Worm (Caenorhabditis elegans) whole organism, L4 larva: ENCODE measurements around the gene C56E6.4.
A peak's percentile ranks its signal among the peaks of the same experiment; 100 is the strongest.

Experiments used
- F37D6.2 ChIP-seq: sonication (generic microtip); optimal IDR thresholded peaks from 2 replicates; lab custom pipeline; 2016; ENCODE audit warnings: mild to moderate bottlenecking, missing genetic modification characterization, missing compliant biosample characterization
- R02D3.7 ChIP-seq: fragments of 150-350 bp; sonication (generic microtip); optimal IDR thresholded peaks from 3 replicates; lab custom pipeline; 2014; ENCODE audit warnings: missing biosample characterization, missing genetic modification characterization
- T20F7.1 ChIP-seq: fragments of 200-800 bp; sonication (Bioruptor generic); optimal IDR thresholded peaks from 2 replicates; lab custom pipeline; 2018; ENCODE audit warnings: mild to moderate bottlenecking, missing genetic modification characterization, missing compliant biosample characterization
- Y75B8A.6 ChIP-seq: fragments of 200-800 bp; sonication (Bioruptor generic); IDR thresholded peaks from 2 replicates; pipeline ENCODE4 v1.3.6; 2022; ENCODE audit warnings: missing genetic modification reagents, missing genetic modification characterization, missing compliant biosample characterization
- aha-1 ChIP-seq: fragments of 150-350 bp; peaks from one replicate; lab custom pipeline; 2014; ENCODE audit warnings: missing biosample characterization, missing genetic modification characterization
- arid-1 ChIP-seq: fragments of 200-800 bp; sonication (Bioruptor generic); conservative IDR thresholded peaks from 2 replicates; pipeline ENCODE4 v1.3.6; 2022; ENCODE audit warnings: missing genetic modification reagents, missing genetic modification characterization, missing compliant biosample characterization
- ceh-28 ChIP-seq: fragments of 150-350 bp; optimal IDR thresholded peaks from 2 replicates; lab custom pipeline; 2014; ENCODE audit warnings: missing biosample characterization, missing genetic modification reagents, missing genetic modification characterization
- ceh-32 ChIP-seq: sonication (generic microtip); optimal IDR thresholded peaks from 2 replicates; lab custom pipeline; 2016; ENCODE audit warnings: mild to moderate bottlenecking, missing genetic modification characterization, missing compliant biosample characterization; ENCODE audit not compliant: poor library complexity
- cey-2 ChIP-seq: sonication (generic microtip); optimal IDR thresholded peaks from 3 replicates; lab custom pipeline; 2017; ENCODE audit warnings: missing genetic modification characterization, mild to moderate bottlenecking, missing compliant biosample characterization, antibody characterized with exemption, borderline replicate concordance; ENCODE audit not compliant: insufficient read depth
- daf-12 ChIP-seq: fragments of 150-350 bp; optimal IDR thresholded peaks from 2 replicates; lab custom pipeline; 2014; ENCODE audit warnings: missing biosample characterization, missing genetic modification reagents, missing genetic modification characterization
- daf-16 ChIP-seq, 3 experiments: sonication (generic microtip); optimal IDR thresholded peaks; 2 replicates each; lab custom pipeline; 2016 to 2017; ENCODE audit warnings: missing genetic modification characterization in 3 of 3, missing genetic modification reagents in 3 of 3, mild to moderate bottlenecking in 2 of 3, missing compliant biosample characterization in 2 of 3, missing biosample characterization in 1 of 3, moderate library complexity in 1 of 3
- daf-19 ChIP-seq: fragments of 200-800 bp; sonication (Bioruptor generic); conservative IDR thresholded peaks from 2 replicates; pipeline ENCODE4 v1.3.6; 2022; ENCODE audit warnings: missing genetic modification characterization, missing compliant biosample characterization
- daf-8 ChIP-seq: fragments of 200-800 bp; sonication (Bioruptor generic); IDR thresholded peaks from 2 replicates; pipeline ENCODE4 v1.3.6; 2022; ENCODE audit warnings: missing genetic modification characterization, missing compliant biosample characterization
- dmd-6 ChIP-seq: fragments of 200-800 bp; sonication (Bioruptor generic); IDR thresholded peaks from 2 replicates; pipeline ENCODE4 v1.3.6; 2022; ENCODE audit warnings: missing genetic modification reagents, missing genetic modification characterization, missing compliant biosample characterization
- dpl-1 ChIP-seq: fragments of 150-350 bp; optimal IDR thresholded peaks from 2 replicates; lab custom pipeline; 2014; ENCODE audit warnings: missing biosample characterization, missing genetic modification reagents, missing genetic modification characterization
- duxl-1 ChIP-seq: sonication (generic microtip); optimal IDR thresholded peaks from 2 replicates; lab custom pipeline; 2016; ENCODE audit warnings: mild to moderate bottlenecking, missing genetic modification characterization, moderate library complexity, missing compliant biosample characterization; ENCODE audit not compliant: poor library complexity
- dve-1 ChIP-seq: sonication (generic microtip); optimal IDR thresholded peaks from 2 replicates; lab custom pipeline; 2017; ENCODE audit warnings: antibody characterized with exemption, mild to moderate bottlenecking, missing genetic modification characterization, missing compliant biosample characterization; ENCODE audit not compliant: insufficient read depth
- egl-27 ChIP-seq: sonication (generic microtip); optimal IDR thresholded peaks from 3 replicates; lab custom pipeline; 2017; ENCODE audit warnings: missing biosample characterization, missing genetic modification reagents, missing genetic modification characterization
- egl-43 ChIP-seq: fragments of 200-800 bp; sonication (Bioruptor generic); IDR thresholded peaks from 2 replicates; pipeline ENCODE4 v1.3.6; 2022; ENCODE audit warnings: missing genetic modification reagents, missing genetic modification characterization, missing compliant biosample characterization
- hif-1 ChIP-seq, 2 experiments: sonication (generic microtip); optimal IDR thresholded peaks; 2 replicates each; lab custom pipeline; 2016 to 2017; ENCODE audit warnings: missing compliant biosample characterization in 2 of 2, missing genetic modification characterization in 2 of 2, missing genetic modification reagents in 2 of 2, missing genotype in 2 of 2, mild to moderate bottlenecking in 1 of 2
- hlh-11 ChIP-seq: fragments of 200-800 bp; sonication (Bioruptor generic); optimal IDR thresholded peaks from 2 replicates; lab custom pipeline; 2018; ENCODE audit warnings: mild to moderate bottlenecking, missing genetic modification characterization, missing compliant biosample characterization
- hlh-30 ChIP-seq: sonication (generic microtip); optimal IDR thresholded peaks from 2 replicates; lab custom pipeline; 2017; ENCODE audit warnings: antibody characterized with exemption, mild to moderate bottlenecking, missing genetic modification characterization, missing compliant biosample characterization; ENCODE audit not compliant: insufficient read depth
- hmg-1.1 ChIP-seq: fragments of 200-800 bp; sonication (Bioruptor generic); IDR thresholded peaks from 2 replicates; pipeline ENCODE4 v1.3.6; 2022; ENCODE audit warnings: missing genetic modification reagents, missing genetic modification characterization, missing compliant biosample characterization
- jun-1 ChIP-seq: fragments of 150-350 bp; optimal IDR thresholded peaks from 2 replicates; lab custom pipeline; 2014; ENCODE audit warnings: missing biosample characterization, missing genetic modification reagents, missing genetic modification characterization
- lin-1 ChIP-seq: fragments of 200-800 bp; sonication (Bioruptor generic); IDR thresholded peaks from 2 replicates; pipeline ENCODE4 v1.3.6; 2022; ENCODE audit warnings: missing genetic modification reagents, missing genetic modification characterization, missing compliant biosample characterization
- lin-13 ChIP-seq: fragments of 150-350 bp; optimal IDR thresholded peaks from 2 replicates; lab custom pipeline; 2014; ENCODE audit warnings: missing biosample characterization, missing genetic modification reagents, missing genetic modification characterization
- lin-15B ChIP-seq: fragments of 150-350 bp; sonication (generic microtip); optimal IDR thresholded peaks from 3 replicates; lab custom pipeline; 2014; ENCODE audit warnings: missing biosample characterization, missing genetic modification characterization
- lin-29 ChIP-seq: fragments of 200-800 bp; sonication (Bioruptor generic); IDR thresholded peaks from 2 replicates; pipeline ENCODE4 v1.3.6; 2022; ENCODE audit warnings: missing genetic modification reagents, missing genetic modification characterization, missing compliant biosample characterization
- lin-38 ChIP-seq: fragments of 200-800 bp; sonication (Bioruptor generic); IDR thresholded peaks from 2 replicates; pipeline ENCODE4 v1.3.6; 2022; ENCODE audit warnings: missing genetic modification reagents, missing genetic modification characterization, missing compliant biosample characterization
- lsy-2 ChIP-seq, 2 experiments: fragments of 150-350 bp in 1 of 2; sonication (generic microtip) in 1 of 2; optimal IDR thresholded peaks; 2 replicates each; lab custom pipeline; 2014 to 2017; ENCODE audit warnings: missing biosample characterization in 2 of 2, missing genetic modification characterization in 2 of 2
- mdl-1 ChIP-seq, 2 experiments: fragments of 150-350 bp in 1 of 2; sonication (generic microtip) in 1 of 2; optimal IDR thresholded peaks; 2 replicates each; lab custom pipeline; 2014 to 2017; ENCODE audit warnings: missing biosample characterization in 2 of 2, missing genetic modification characterization in 2 of 2
- mep-1 ChIP-seq: fragments of 150-350 bp; sonication (generic microtip); optimal IDR thresholded peaks from 3 replicates; lab custom pipeline; 2014; ENCODE audit warnings: missing biosample characterization, missing genetic modification characterization
- mes-2 ChIP-seq: sonication (generic microtip); optimal IDR thresholded peaks from 2 replicates; lab custom pipeline; 2016; ENCODE audit warnings: missing genotype, mild to moderate bottlenecking, missing genetic modification characterization, missing compliant biosample characterization; ENCODE audit not compliant: poor library complexity, severe bottlenecking
- nhr-237 ChIP-seq: sonication (generic microtip); optimal IDR thresholded peaks from 2 replicates; lab custom pipeline; 2017; ENCODE audit warnings: missing biosample characterization, missing genetic modification characterization
- nhr-25 ChIP-seq: sonication (generic microtip); optimal IDR thresholded peaks from 2 replicates; lab custom pipeline; 2017; ENCODE audit warnings: missing genetic modification characterization, mild to moderate bottlenecking, missing compliant biosample characterization, antibody characterized with exemption, moderate library complexity, borderline replicate concordance; ENCODE audit not compliant: insufficient read depth
- nhr-41 ChIP-seq: fragments of 200-800 bp; sonication (Bioruptor generic); IDR thresholded peaks from 2 replicates; pipeline ENCODE4 v1.3.6; 2022; ENCODE audit warnings: missing genetic modification reagents, missing genetic modification characterization, missing compliant biosample characterization
- nhr-48 ChIP-seq: sonication (generic microtip); optimal IDR thresholded peaks from 2 replicates; lab custom pipeline; 2016; ENCODE audit warnings: mild to moderate bottlenecking, missing genetic modification characterization, missing compliant biosample characterization
- nhr-6 ChIP-seq: fragments of 150-350 bp; optimal IDR thresholded peaks from 2 replicates; lab custom pipeline; 2014; ENCODE audit warnings: missing biosample characterization, missing genetic modification characterization
- nhr-77 ChIP-seq: fragments of 150-350 bp; optimal IDR thresholded peaks from 2 replicates; lab custom pipeline; 2014; ENCODE audit warnings: missing biosample characterization, missing genetic modification characterization
- pha-4 ChIP-seq, 2 experiments: fragments of 150-350 bp in 1 of 2; fragments of 200-800 bp in 1 of 2; sonication (Bioruptor generic) in 1 of 2; IDR thresholded peaks in 1 of 2; optimal IDR thresholded peaks in 1 of 2; 2 replicates each; pipeline versions ENCODE4 v1.3.6 to Lab custom; 2014 to 2022; ENCODE audit warnings: missing genetic modification characterization in 2 of 2, missing genetic modification reagents in 2 of 2, missing biosample characterization in 1 of 2, missing compliant biosample characterization in 1 of 2
- rbr-2 ChIP-seq: sonication (generic microtip); optimal IDR thresholded peaks from 2 replicates; lab custom pipeline; 2016; ENCODE audit warnings: missing genotype, missing genetic modification characterization, missing compliant biosample characterization
- sdz-12 ChIP-seq: fragments of 200-800 bp; sonication (Bioruptor generic); optimal IDR thresholded peaks from 2 replicates; lab custom pipeline; 2018; ENCODE audit warnings: mild to moderate bottlenecking, missing genetic modification characterization, missing compliant biosample characterization
- snpc-4 ChIP-seq: fragments of 150-350 bp; optimal IDR thresholded peaks from 2 replicates; lab custom pipeline; 2014; ENCODE audit warnings: missing biosample characterization, missing genetic modification characterization
- spr-1 ChIP-seq: sonication (generic microtip); optimal IDR thresholded peaks from 2 replicates; lab custom pipeline; 2016; ENCODE audit warnings: mild to moderate bottlenecking, missing genetic modification characterization, missing compliant biosample characterization
- unc-130 ChIP-seq: sonication (generic microtip); optimal IDR thresholded peaks from 2 replicates; lab custom pipeline; 2016; ENCODE audit warnings: missing genetic modification reagents, missing genetic modification characterization, missing compliant biosample characterization
- unc-62 ChIP-seq, 3 experiments: fragments of 150-350 bp in 1 of 3; sonication (generic microtip); optimal IDR thresholded peaks in 2 of 3; peaks in 1 of 3; 1 replicate in 1 of 3; 2 replicates in 2 of 3; lab custom pipeline; 2014 to 2017; ENCODE audit warnings: missing biosample characterization in 3 of 3, missing genetic modification characterization in 3 of 3, missing genetic modification reagents in 3 of 3, missing genotype in 1 of 3
- ztf-7 ChIP-seq: fragments of 150-350 bp; optimal IDR thresholded peaks from 2 replicates; lab custom pipeline; 2014; ENCODE audit warnings: missing biosample characterization, missing genetic modification characterization

C56E6.4 gene

DNA sequence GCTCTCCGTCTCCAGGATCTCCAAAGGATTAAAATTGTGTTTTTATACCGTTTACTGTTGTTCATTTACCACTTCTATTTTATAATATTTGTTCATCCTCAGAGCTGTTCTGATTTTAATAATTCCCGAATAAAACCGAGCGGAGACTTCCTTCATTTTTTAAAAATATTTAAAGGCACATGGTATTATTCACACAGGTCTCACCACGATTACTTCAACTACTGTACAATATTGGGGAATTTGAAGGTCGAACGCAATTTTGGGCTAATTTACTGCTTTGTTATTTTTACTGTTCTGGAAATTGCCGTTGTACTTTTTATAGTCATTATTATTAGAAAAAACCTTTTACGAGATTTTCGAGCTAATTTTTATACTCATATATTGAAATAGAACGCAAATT is 37.3 kb downstream of the C56E6.4 start (continued):
- no peak for TF ChIP-seq F37D6.2
- TF ChIP-seq T20F7.1 (GFP tag; lab: Kevin White, UChicago): no peak
- no peak for TF ChIP-seq Y75B8A.6 (GFP tag; lab: Robert Waterston, UW)
- TF ChIP-seq daf-16 (GFP tag; optimal IDR thresholded peaks at IDR 0.05; lab: Kevin White, UChicago): no peak
- no peak for TF ChIP-seq daf-16 (tag; optimal IDR thresholded peaks at IDR 0.05; lab: Kevin White, UChicago)
- peak; percentile 68; the same call in 1 of the 2 replicates for TF ChIP-seq arid-1
- no peak for TF ChIP-seq ceh-28
- no peak for TF ChIP-seq nhr-41 (GFP tag; lab: Robert Waterston, UW)
- TF ChIP-seq dve-1 (tag; lab: Kevin White, UChicago): no peak
- TF ChIP-seq lin-15B (tag; lab: Kevin White, UChicago): no peak
- TF ChIP-seq egl-43 (GFP tag; lab: Robert Waterston, UW): no peak
- TF ChIP-seq spr-1 (tag; lab: Kevin White, UChicago): no peak
- TF ChIP-seq snpc-4 (tag; lab: Kevin White, UChicago): no peak
- TF ChIP-seq mes-2: no peak
- TF ChIP-seq daf-12: no peak
- no peak for TF ChIP-seq daf-8 (GFP tag; lab: Robert Waterston, UW)
- no peak for TF ChIP-seq sdz-12
- no peak for TF ChIP-seq hlh-11 (tag; lab: Kevin White, UChicago)
- no peak for TF ChIP-seq hmg-1.1 (GFP tag; lab: Robert Waterston, UW)

DNA sequence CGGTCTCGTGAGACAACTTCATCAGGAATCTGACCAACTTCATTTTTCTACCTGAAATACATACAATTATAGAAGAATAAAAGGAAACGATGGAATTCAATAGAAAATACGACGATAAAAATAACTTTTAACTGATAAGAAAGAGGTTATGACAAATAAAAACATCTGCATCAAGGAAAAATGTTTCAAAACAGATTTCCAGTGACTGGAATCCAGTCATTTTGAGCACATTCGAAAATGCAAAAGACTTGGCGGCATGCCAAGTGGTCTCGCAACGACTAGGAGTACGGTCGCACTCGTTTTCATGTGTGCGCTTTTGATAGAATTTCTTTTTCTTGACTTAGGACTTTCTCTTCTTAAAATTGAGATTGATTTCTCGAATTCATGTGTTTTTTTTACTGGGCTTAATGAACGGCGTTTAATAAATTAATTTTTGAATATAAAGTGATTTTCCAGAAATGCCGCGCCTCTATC is 38.8 kb downstream of the C56E6.4 start, which contains the start of the genes snr-3 and rsp-5:
Gene snr-3 (minus strand): TSS at position 51 of the 474 bp plus-strand sequence.
Gene rsp-5 (plus strand): TSS at position 455 of the 474 bp plus-strand sequence.
- TF ChIP-seq lsy-2 (tag; optimal IDR thresholded peaks at IDR 0.05; lab: Kevin White, UChicago): peak; percentile 92 to 99
- peak; percentile 83 for TF ChIP-seq nhr-6
- TF ChIP-seq hlh-30 (tag; lab: Kevin White, UChicago): peak; percentile 76
- peak; percentile 72 for TF ChIP-seq lin-38 (GFP tag; lab: Robert Waterston, UW)
- TF ChIP-seq cey-2 (tag; lab: Kevin White, UChicago): no peak
- TF ChIP-seq lin-13: peak; percentile 53
- TF ChIP-seq arid-1: 0 out of 2 replicates have a peak, but pooled peaks have one; percentile 50
- TF ChIP-seq hif-1 (tag; optimal IDR thresholded peaks at IDR 0.05; lab: Kevin White, UChicago): peak in 1 of 2 experiments; percentile 50
- no peak for TF ChIP-seq lin-29 (GFP tag; lab: Robert Waterston, UW)
- TF ChIP-seq egl-27: no peak
- no peak for TF ChIP-seq T20F7.1 (GFP tag; lab: Kevin White, UChicago)
- peak; percentile 76 for TF ChIP-seq mep-1 (tag; lab: Kevin White, UChicago)
- TF ChIP-seq duxl-1 (tag; lab: Kevin White, UChicago): peak; percentile 24
- peak; percentile 95 for TF ChIP-seq aha-1 (tag; lab: Kevin White, UChicago)
- TF ChIP-seq unc-130: peak; percentile 23
- TF ChIP-seq nhr-77 (tag; lab: Kevin White, UChicago): peak; percentile 77
- TF ChIP-seq dpl-1 (GFP tag; lab: Kevin White, UChicago): peak; percentile 81
- peak; percentile 36 for TF ChIP-seq rbr-2 (tag; lab: Kevin White, UChicago)
- TF ChIP-seq ceh-28: no peak
- peak; percentile 61 for TF ChIP-seq nhr-25
- no peak for TF ChIP-seq mdl-1 (tag; optimal IDR thresholded peaks at IDR 0.05; lab: Kevin White, UChicago)
- no peak for TF ChIP-seq R02D3.7
- TF ChIP-seq lin-1 (GFP tag; lab: Robert Waterston, UW): no peak
- TF ChIP-seq ceh-32 (tag; lab: Kevin White, UChicago): no peak
- TF ChIP-seq pha-4 (GFP tag; IDR thresholded peaks at IDR 0.05; lab: Robert Waterston, UW): no peak
- peak; percentile 91 for TF ChIP-seq pha-4 (tag; optimal IDR thresholded peaks at IDR 0.05; lab: Kevin White, UChicago)
- TF ChIP-seq nhr-48 (tag; lab: Kevin White, UChicago): no peak
- TF ChIP-seq dmd-6 (GFP tag; lab: Robert Waterston, UW): peak; percentile 29; the same call in 1 of the 2 replicates
- TF ChIP-seq nhr-237 (tag; lab: Kevin White, UChicago): no peak
- no peak for TF ChIP-seq unc-62 (GFP tag; optimal IDR thresholded peaks at IDR 0.05 in 1 of 2; lab: Kevin White, UChicago)
- no peak for TF ChIP-seq unc-62 (tag; optimal IDR thresholded peaks at IDR 0.05; lab: Kevin White, UChicago)
- TF ChIP-seq daf-19: no peak
- no peak for TF ChIP-seq jun-1 (tag; lab: Kevin White, UChicago)
- TF ChIP-seq ztf-7: peak; percentile 22
- TF ChIP-seq dve-1 (tag; lab: Kevin White, UChicago): peak; percentile 73
